Worm (Caenorhabditis elegans) whole organism, early embryonic: ENCODE measurements around the gene M02F4.2.

ENCODE experiments used
- ama-1 ChIP-seq: fragments of 150-350 bp; optimal IDR thresholded peaks from 2 replicates; lab custom pipeline; 2014
- ceh-13 ChIP-seq: fragments of 200-800 bp; sonication (Bioruptor generic); optimal IDR thresholded peaks from 2 replicates; lab custom pipeline; 2018; ENCODE audit warnings: mild to moderate bottlenecking, missing genetic modification characterization, missing compliant biosample characterization
- ceh-36 ChIP-seq: sonication (generic microtip); optimal IDR thresholded peaks from 2 replicates; lab custom pipeline; 2016; ENCODE audit warnings: missing genetic modification characterization, inconsistent platforms, missing compliant biosample characterization
- flt-1 ChIP-seq: fragments of 200-800 bp; sonication (Bioruptor generic); IDR thresholded peaks from 2 replicates; pipeline ENCODE4 v1.3.6; 2022; ENCODE audit warnings: missing genetic modification characterization, missing compliant biosample characterization
- pes-1 ChIP-seq: fragments of 200-800 bp; sonication (Bioruptor generic); IDR thresholded peaks from 2 replicates; pipeline ENCODE4 v1.3.6; 2022; ENCODE audit warnings: missing genetic modification reagents, missing genetic modification characterization, missing compliant biosample characterization

ce11 chrX:3034203-3034602 lies at the start of gene M02F4.2:
- TF ChIP-seq ama-1 (lab: Kevin White, UChicago) (no peak), pes-1 (GFP tag; lab: Robert Waterston, UW) (no peak), ceh-13 (GFP tag; lab: Kevin White, UChicago) (no peak), flt-1 (no peak), ceh-36 (tag; lab: Kevin White, UChicago) (no peak)
